Worm (Caenorhabditis elegans) whole organism, L4 larva: Measurements from ENCODE around the gene igdb-3.

Experiments used
- F49E8.2 ChIP-seq: sonication (generic microtip); optimal IDR thresholded peaks from 2 replicates; lab custom pipeline; 2016; ENCODE audit warnings: missing compliant biosample characterization, mild to moderate bottlenecking, missing genetic modification characterization, borderline replicate concordance
- attf-4 ChIP-seq: sonication (generic microtip); optimal IDR thresholded peaks from 3 replicates; lab custom pipeline; 2017; ENCODE audit warnings: missing biosample characterization, missing genetic modification characterization
- daf-12 ChIP-seq: fragments of 150-350 bp; optimal IDR thresholded peaks from 2 replicates; lab custom pipeline; 2014; ENCODE audit warnings: missing biosample characterization, missing genetic modification reagents, missing genetic modification characterization
- hlh-30 ChIP-seq: sonication (generic microtip); optimal IDR thresholded peaks from 2 replicates; lab custom pipeline; 2017; ENCODE audit warnings: antibody characterized with exemption, mild to moderate bottlenecking, missing genetic modification characterization, missing compliant biosample characterization; ENCODE audit not compliant: insufficient read depth
- jun-1 ChIP-seq: fragments of 150-350 bp; optimal IDR thresholded peaks from 2 replicates; lab custom pipeline; 2014; ENCODE audit warnings: missing biosample characterization, missing genetic modification reagents, missing genetic modification characterization
- mep-1 ChIP-seq: fragments of 150-350 bp; sonication (generic microtip); optimal IDR thresholded peaks from 3 replicates; lab custom pipeline; 2014; ENCODE audit warnings: missing biosample characterization, missing genetic modification characterization
- nhr-6 ChIP-seq: fragments of 150-350 bp; optimal IDR thresholded peaks from 2 replicates; lab custom pipeline; 2014; ENCODE audit warnings: missing biosample characterization, missing genetic modification characterization
- pqm-1 ChIP-seq: sonication (generic microtip); optimal IDR thresholded peaks from 2 replicates; lab custom pipeline; 2017; ENCODE audit warnings: missing biosample characterization, missing genetic modification characterization
- unc-39 ChIP-seq: sonication (generic microtip); optimal IDR thresholded peaks from 2 replicates; lab custom pipeline; 2017; ENCODE audit warnings: missing biosample characterization, missing genetic modification characterization
- ztf-11 ChIP-seq: fragments of 150-350 bp; optimal IDR thresholded peaks from 2 replicates; lab custom pipeline; 2014; ENCODE audit warnings: missing biosample characterization, missing genetic modification characterization

ce11 chrX:6385185-6385584, at the start of gene igdb-3:
- TF ChIP-seq ztf-11 (tag; lab: Kevin White, UChicago), result no peak
- no peak for TF ChIP-seq daf-12 (tag; lab: Kevin White, UChicago)
- no peak for TF ChIP-seq attf-4
- TF ChIP-seq jun-1 (tag; lab: Kevin White, UChicago), result no peak
- TF ChIP-seq pqm-1, result no peak
- no peak for TF ChIP-seq nhr-6 (tag; lab: Kevin White, UChicago)
- no peak for TF ChIP-seq unc-39 (tag; lab: Kevin White, UChicago)
- no peak for TF ChIP-seq F49E8.2 (tag; lab: Kevin White, UChicago)
- TF ChIP-seq mep-1 (tag; lab: Kevin White, UChicago), result no peak
- no peak for TF ChIP-seq hlh-30 (tag; lab: Kevin White, UChicago)
